Worm (Caenorhabditis elegans) whole organism, L1 larva: ENCODE results near the gene nlp-29.

ENCODE experiments used
- sox-4 ChIP-seq: sonication (generic microtip); optimal IDR thresholded peaks from 2 replicates; lab custom pipeline; 2016; ENCODE audit warnings: missing genetic modification characterization, missing compliant biosample characterization
- vab-15 ChIP-seq: sonication (generic microtip); optimal IDR thresholded peaks from 2 replicates; lab custom pipeline; 2017; ENCODE audit warnings: missing genotype, mild to moderate bottlenecking, missing genetic modification characterization, missing compliant biosample characterization

DNA sequence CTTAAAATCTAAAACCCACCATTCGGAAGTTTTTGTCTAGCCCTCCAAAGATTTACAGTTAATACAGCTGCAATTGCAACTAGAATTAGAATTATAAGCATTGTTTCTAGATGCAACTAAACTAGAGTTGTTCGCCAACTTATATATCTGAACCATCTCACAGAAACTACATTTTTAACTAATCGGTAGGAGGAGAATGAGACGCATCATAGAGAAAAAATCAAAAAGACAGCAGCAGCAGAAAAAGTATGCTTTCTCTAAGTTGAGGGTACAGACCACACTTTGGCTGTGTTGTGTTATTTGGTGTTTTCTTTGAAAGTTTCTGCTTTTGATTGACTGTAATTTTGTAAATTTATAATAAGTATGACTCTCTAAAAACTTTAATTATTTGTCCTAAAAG lies 20.5 kb upstream of the nlp-29 start, which contains the start of gene cyp-34A7:
- TF ChIP-seq vab-15, result no peak
- TF ChIP-seq sox-4 (tag; lab: Kevin White, UChicago), result no peak
